Worm (Caenorhabditis elegans) whole organism, late embryonic: Measurements from ENCODE around the gene scb-1.

ENCODE experiments used
- fkh-10 ChIP-seq: fragments of 150-350 bp; optimal IDR thresholded peaks from 2 replicates; lab custom pipeline; 2014; ENCODE audit warnings: missing biosample characterization, missing genetic modification reagents, missing genetic modification characterization
- lin-11 ChIP-seq: fragments of 200-800 bp; sonication (Bioruptor generic); optimal IDR thresholded peaks from 2 replicates; lab custom pipeline; 2018; ENCODE audit warnings: mild to moderate bottlenecking, missing genetic modification characterization, missing compliant biosample characterization
- pax-1 ChIP-seq: fragments of 150-350 bp; optimal IDR thresholded peaks from 2 replicates; lab custom pipeline; 2014; ENCODE audit warnings: missing biosample characterization, missing genetic modification characterization
- pha-2 ChIP-seq: sonication (generic microtip); optimal IDR thresholded peaks from 2 replicates; lab custom pipeline; 2017; ENCODE audit warnings: mild to moderate bottlenecking, missing genetic modification characterization, missing compliant biosample characterization
- ref-2 ChIP-seq: sonication (generic microtip); optimal IDR thresholded peaks from 2 replicates; lab custom pipeline; 2016; ENCODE audit warnings: missing genetic modification characterization, missing compliant biosample characterization
- zip-5 ChIP-seq: sonication (generic microtip); optimal IDR thresholded peaks from 2 replicates; lab custom pipeline; 2016; ENCODE audit warnings: missing genetic modification characterization, missing compliant biosample characterization

DNA sequence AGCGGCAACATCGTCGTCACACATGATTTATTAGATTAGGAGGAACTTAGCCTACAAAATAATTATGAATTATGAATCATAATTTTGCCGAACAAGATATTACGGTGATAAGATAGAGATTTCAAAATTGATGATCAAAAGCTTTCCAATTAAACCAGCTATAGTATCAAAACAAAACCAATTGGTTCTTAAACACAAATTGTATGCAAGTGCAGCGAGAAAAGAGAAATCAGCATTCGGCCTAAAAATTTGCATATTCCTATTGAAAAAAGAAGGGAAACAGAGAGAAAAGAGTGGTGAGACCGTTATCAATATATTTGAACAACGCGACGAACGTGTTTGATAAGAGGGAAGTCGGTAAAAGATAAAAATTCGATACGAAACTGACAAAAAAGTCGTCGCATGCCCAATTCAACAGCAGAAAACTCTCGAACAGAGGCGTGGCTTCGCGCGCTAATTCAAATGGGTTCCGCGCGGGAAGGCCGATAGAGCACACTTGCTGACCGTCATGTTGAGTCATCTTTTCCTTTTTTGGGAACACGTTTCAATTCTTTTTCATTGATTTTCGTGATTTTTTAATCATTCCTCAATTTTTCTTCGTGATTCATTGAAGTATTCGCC is 41.3 kb downstream of the scb-1 start, which contains the start of gene act-2:
- TF ChIP-seq pax-1 (tag; lab: Kevin White, UChicago) (peak; percentile 13), pha-2 (tag; lab: Kevin White, UChicago) (no peak), ref-2 (tag; lab: Kevin White, UChicago) (no peak), zip-5 (tag; lab: Kevin White, UChicago) (no peak), fkh-10 (no peak), lin-11 (tag; lab: Kevin White, UChicago) (no peak)
